Fruit fly (Drosophila melanogaster): Measurements from ENCODE around the gene Cyp4s3.
A peak's percentile ranks its signal among the peaks of the same experiment; 100 is the strongest.

The Cyp4s3 gene

dm6 chrX:15116397-15116796, at the start of gene Cyp4s3:
Gene Cyp4s3 (minus strand): TSS chrX:15116542.
- TF ChIP-seq acj6 (GFP tag; optimal IDR thresholded peaks at IDR 0.05) (no peak), svp (GFP tag) (peak; percentile 92)

dm6 chrX:15164879-15165278, 48.5 kb upstream of the Cyp4s3 start:
- TF ChIP-seq eg (GFP tag; IDR thresholded peaks at IDR 0.05) (peak; percentile 43; the same call in 1 of the 3 replicates), Eip78C (GFP tag) (peak; percentile 38), pdm3 (GFP tag; optimal IDR thresholded peaks at IDR 0.05) (no peak), achi (GFP tag; optimal IDR thresholded peaks at IDR 0.05) (peak; percentile 6), Ets21C (GFP tag; optimal IDR thresholded peaks at IDR 0.05) (no peak), CG32006 (GFP tag; optimal IDR thresholded peaks at IDR 0.05) (peak; percentile 59), Hr4 (GFP tag; optimal IDR thresholded peaks at IDR 0.05) (peak; percentile 24), CG6276 (GFP tag; optimal IDR thresholded peaks at IDR 0.05) (peak; percentile 54), CG6808 (GFP tag; optimal IDR thresholded peaks at IDR 0.05) (no peak), CG8119 (GFP tag; IDR thresholded peaks at IDR 0.05) (peak; percentile 54; the same call in 2 of the 3 replicates), OdsH (GFP tag; optimal IDR thresholded peaks at IDR 0.05) (peak; percentile 15), CG4318 (GFP tag; optimal IDR thresholded peaks at IDR 0.05) (peak; percentile 13), CG15336 (GFP tag; IDR thresholded peaks at IDR 0.05) (peak; percentile 68)

dm6 chrX:15163395-15163794, 47.1 kb upstream of the Cyp4s3 start:
- TF ChIP-seq esn (GFP tag; optimal IDR thresholded peaks at IDR 0.05) (no peak), CG8119 (GFP tag; IDR thresholded peaks at IDR 0.05) (no peak), Hr39 (GFP tag; optimal IDR thresholded peaks at IDR 0.05) (no peak), dac (GFP tag; optimal IDR thresholded peaks at IDR 0.05) (no peak), CG11762 (GFP tag; optimal IDR thresholded peaks at IDR 0.05; ENCODE audit: insufficient read depth) (no peak), Sox15 (GFP tag; optimal IDR thresholded peaks at IDR 0.05) (no peak), CG3032 (tag; optimal IDR thresholded peaks at IDR 0.05) (no peak), CG32006 (GFP tag; optimal IDR thresholded peaks at IDR 0.05) (peak; percentile 28), CG10631 (GFP tag; optimal IDR thresholded peaks at IDR 0.05) (no peak), pdm3 (GFP tag; optimal IDR thresholded peaks at IDR 0.05) (no peak), Eip78C (GFP tag) (peak; percentile 42), eg (GFP tag; IDR thresholded peaks at IDR 0.05) (no peak), Smox (GFP tag; optimal IDR thresholded peaks at IDR 0.05) (no peak), CG6276 (GFP tag; optimal IDR thresholded peaks at IDR 0.05) (no peak), svp (GFP tag) (no peak)

- TF ChIP-seq Sox14 (GFP tag; optimal IDR thresholded peaks at IDR 0.05) (no peak), Ets21C (GFP tag; optimal IDR thresholded peaks at IDR 0.05) (no peak), cyc (GFP tag; optimal IDR thresholded peaks at IDR 0.05) (no peak), OdsH (GFP tag; optimal IDR thresholded peaks at IDR 0.05) (no peak), CG3032 (tag; optimal IDR thresholded peaks at IDR 0.05) (no peak), fkh (GFP tag; optimal IDR thresholded peaks at IDR 0.05) (peak; percentile 42), Blimp-1 (GFP tag; optimal IDR thresholded peaks at IDR 0.05) (peak; percentile 22), esn (GFP tag; optimal IDR thresholded peaks at IDR 0.05) (no peak), CG10631 (GFP tag; optimal IDR thresholded peaks at IDR 0.05) (no peak), CG8119 (GFP tag; IDR thresholded peaks at IDR 0.05) (no peak; the same call in 2 of the 3 replicates), Eip75B (GFP tag; optimal IDR thresholded peaks at IDR 0.05) (peak; percentile 17), CG6808 (GFP tag; optimal IDR thresholded peaks at IDR 0.05) (no peak), CG32006 (GFP tag; optimal IDR thresholded peaks at IDR 0.05) (no peak), CG31627 (GFP tag; optimal IDR thresholded peaks at IDR 0.05) (no peak), CG10669 (GFP tag; optimal IDR thresholded peaks at IDR 0.05) (no peak), Hr38 (GFP tag; optimal IDR thresholded peaks at IDR 0.05) (no peak), dac (GFP tag; optimal IDR thresholded peaks at IDR 0.05) (no peak), lz (GFP tag; optimal IDR thresholded peaks at IDR 0.05) (no peak), salr (GFP tag; optimal IDR thresholded peaks at IDR 0.05) (no peak), CG6792 (GFP tag; optimal IDR thresholded peaks at IDR 0.05) (no peak), eg (GFP tag; IDR thresholded peaks at IDR 0.05) (no peak), CG6854 (GFP tag; optimal IDR thresholded peaks at IDR 0.05) (peak; percentile 22), Eip78C (GFP tag) (no peak), Sox15 (GFP tag; optimal IDR thresholded peaks at IDR 0.05) (no peak), CG11902 (GFP tag; optimal IDR thresholded peaks at IDR 0.05) (no peak), Sox102F (GFP tag; optimal IDR thresholded peaks at IDR 0.05) (no peak), fd85E (GFP tag; optimal IDR thresholded peaks at IDR 0.05) (no peak), dsx (GFP tag; optimal IDR thresholded peaks at IDR 0.05; ENCODE audit: poor library complexity, severe bottlenecking) (no peak), Eip93F (GFP tag; optimal IDR thresholded peaks at IDR 0.05) (no peak), Lpt (GFP tag; optimal IDR thresholded peaks at IDR 0.05) (no peak), CG3919 (GFP tag; optimal IDR thresholded peaks at IDR 0.05) (peak; percentile 10), CG9139 (GFP tag; optimal IDR thresholded peaks at IDR 0.05) (no peak)
Observed at dm6 chrX:15162941-15163340, 46.6 kb upstream of the Cyp4s3 start, which contains the start of gene CG9095. Gene CG9095 (minus strand): TSS chrX:15163225.
